Fruit fly (Drosophila melanogaster) whole organism, embryonic: Measurements from ENCODE around the gene CG7432.
A peak's percentile ranks its signal among the peaks of the same experiment; 100 is the strongest.

Source experiments
- Abd-B ChIP-seq: fragments of 200-800 bp; sonication (Bioruptor generic); optimal IDR thresholded peaks from 2 replicates; lab custom pipeline; 2018; ENCODE audit warnings: missing biosample characterization, mild to moderate bottlenecking, missing genetic modification characterization, moderate library complexity
- CG10366 ChIP-seq: fragments of 200-800 bp; sonication (Bioruptor generic); IDR thresholded peaks from 2 replicates; pipeline ENCODE4 v1.3.6; 2022; ENCODE audit warnings: missing biosample characterization, missing genetic modification characterization
- CG10543 ChIP-seq: fragments of 200-800 bp; sonication (Bioruptor generic); optimal IDR thresholded peaks from 3 replicates; lab custom pipeline; 2017; ENCODE audit warnings: missing biosample characterization, mild to moderate bottlenecking, missing genetic modification characterization, moderate library complexity
- CG11398 ChIP-seq: fragments of 200-800 bp; sonication (Bioruptor generic); optimal IDR thresholded peaks from 2 replicates; lab custom pipeline; 2016; ENCODE audit warnings: missing biosample characterization, missing genetic modification characterization
- CG11560 ChIP-seq: fragments of 200-800 bp; sonication (Bioruptor generic); IDR thresholded peaks from 3 replicates; pipeline ENCODE4 v1.3.6; 2022; ENCODE audit warnings: missing biosample characterization, missing genetic modification characterization
- CG12391 ChIP-seq: fragments of 200-800 bp; sonication (Bioruptor generic); optimal IDR thresholded peaks from 3 replicates; lab custom pipeline; 2018; ENCODE audit warnings: missing biosample characterization, mild to moderate bottlenecking, missing genetic modification characterization, moderate library complexity
- CG1647 ChIP-seq: fragments of 200-800 bp; sonication (Bioruptor generic); optimal IDR thresholded peaks from 3 replicates; lab custom pipeline; 2016; ENCODE audit warnings: missing biosample characterization, missing genetic modification characterization
- CG16863 ChIP-seq: fragments of 200-800 bp; sonication (Bioruptor generic); optimal IDR thresholded peaks from 3 replicates; lab custom pipeline; 2016; ENCODE audit warnings: missing biosample characterization, missing genetic modification characterization
- CG17359 ChIP-seq: fragments of 200-800 bp; sonication (Bioruptor generic); optimal IDR thresholded peaks from 3 replicates; lab custom pipeline; 2018; ENCODE audit warnings: missing biosample characterization, mild to moderate bottlenecking, missing genetic modification characterization, moderate library complexity
- CG2116 ChIP-seq: fragments of 200-800 bp; sonication (Bioruptor generic); optimal IDR thresholded peaks from 3 replicates; lab custom pipeline; 2018; ENCODE audit warnings: missing biosample characterization, mild to moderate bottlenecking, missing genetic modification characterization
- CG2712 ChIP-seq: fragments of 200-800 bp; optimal IDR thresholded peaks from 3 replicates; lab custom pipeline; 2019; ENCODE audit warnings: missing biosample characterization, mild to moderate bottlenecking, missing genetic modification characterization, moderate library complexity
- CG3065 ChIP-seq: fragments of 200-800 bp; sonication (Bioruptor generic); optimal IDR thresholded peaks from 2 replicates; lab custom pipeline; 2016; ENCODE audit warnings: missing biosample characterization, missing genetic modification characterization
- CG32767 ChIP-seq: fragments of 200-800 bp; sonication (Bioruptor generic); IDR thresholded peaks from 2 replicates; pipeline ENCODE4 v1.3.6; 2022; ENCODE audit warnings: missing biosample characterization, missing genetic modification characterization
- CG3281 ChIP-seq: fragments of 200-800 bp; sonication (Bioruptor generic); optimal IDR thresholded peaks from 3 replicates; lab custom pipeline; 2017; ENCODE audit warnings: missing biosample characterization, mild to moderate bottlenecking, missing genetic modification characterization
- CG3726 ChIP-seq: fragments of 200-800 bp; sonication (Bioruptor generic); IDR thresholded peaks from 3 replicates; pipeline ENCODE4, ENCODE4 v1.3.6; 2022; ENCODE audit warnings: missing biosample characterization, missing genetic modification characterization
- CG3847 ChIP-seq: fragments of 200-800 bp; sonication (Bioruptor generic); IDR thresholded peaks from 2 replicates; pipeline ENCODE4 v1.3.6; 2022; ENCODE audit warnings: missing biosample characterization, missing genetic modification characterization
- CG42726 ChIP-seq: fragments of 200-800 bp; sonication (Bioruptor generic); IDR thresholded peaks from 2 replicates; pipeline ENCODE4 v1.3.6; 2022; ENCODE audit warnings: missing biosample characterization, missing genetic modification characterization; ENCODE audit not compliant: partially characterized antibody
- CG4282 ChIP-seq: fragments of 200-800 bp; sonication (Bioruptor generic); optimal IDR thresholded peaks from 2 replicates; lab custom pipeline; 2016; ENCODE audit warnings: missing biosample characterization, missing genetic modification characterization
- CG4707 ChIP-seq: fragments of 200-800 bp; sonication (Bioruptor generic); optimal IDR thresholded peaks from 2 replicates; lab custom pipeline; 2018; ENCODE audit warnings: missing biosample characterization, mild to moderate bottlenecking, missing genetic modification characterization, moderate library complexity
- CG6813 ChIP-seq: fragments of 200-800 bp; sonication (Bioruptor generic); optimal IDR thresholded peaks from 2 replicates; lab custom pipeline; 2017; ENCODE audit warnings: missing biosample characterization, missing genetic modification characterization, mild to moderate bottlenecking, moderate library complexity, missing genetic modification reagents
- CG8944 ChIP-seq: fragments of 200-800 bp; sonication (Bioruptor generic); optimal IDR thresholded peaks from 3 replicates; lab custom pipeline; 2016; ENCODE audit warnings: missing biosample characterization, missing genetic modification characterization
- CG9817 ChIP-seq: fragments of 200-800 bp; sonication (Bioruptor generic); optimal IDR thresholded peaks from 2 replicates; lab custom pipeline; 2018; ENCODE audit warnings: missing biosample characterization, mild to moderate bottlenecking, missing genetic modification characterization, moderate library complexity
- CoRest ChIP-seq: fragments of 200-800 bp; sonication (Bioruptor generic); optimal IDR thresholded peaks from 3 replicates; lab custom pipeline; 2018; ENCODE audit warnings: missing biosample characterization, mild to moderate bottlenecking, missing genetic modification characterization, moderate library complexity
- CrebB ChIP-seq: fragments of 200-800 bp; sonication (Bioruptor generic); optimal IDR thresholded peaks from 3 replicates; lab custom pipeline; 2018; ENCODE audit warnings: missing biosample characterization, mild to moderate bottlenecking, missing genetic modification characterization
- Doc2 ChIP-seq: fragments of 200-800 bp; sonication (Bioruptor generic); IDR thresholded peaks from 2 replicates; pipeline ENCODE4 v1.3.6; 2022; ENCODE audit warnings: missing biosample characterization, missing genetic modification characterization
- Dref ChIP-seq: fragments of 200-800 bp; sonication (Bioruptor generic); IDR thresholded peaks from 2 replicates; pipeline ENCODE4 v1.3.6; 2022; ENCODE audit warnings: missing biosample characterization, missing genetic modification characterization
- Fer3 ChIP-seq: fragments of 200-800 bp; sonication (Bioruptor generic); optimal IDR thresholded peaks from 2 replicates; lab custom pipeline; 2018; ENCODE audit warnings: missing biosample characterization, mild to moderate bottlenecking, missing genetic modification characterization, moderate library complexity
- Gsc ChIP-seq: fragments of 200-800 bp; sonication (Bioruptor generic); IDR thresholded peaks from 2 replicates; pipeline ENCODE4 v1.3.6; 2022; ENCODE audit warnings: missing biosample characterization, missing genetic modification characterization
- HLHmδ ChIP-seq: fragments of 200-800 bp; sonication (Bioruptor generic); optimal IDR thresholded peaks from 2 replicates; lab custom pipeline; 2018; ENCODE audit warnings: missing biosample characterization, mild to moderate bottlenecking, missing genetic modification characterization, moderate library complexity
- Hmr ChIP-seq: fragments of 200-800 bp; sonication (Bioruptor generic); optimal IDR thresholded peaks from 3 replicates; lab custom pipeline; 2017; ENCODE audit warnings: mild to moderate bottlenecking, missing biosample characterization, missing genetic modification reagents, missing genetic modification characterization
- Hr39 ChIP-seq: fragments of >200 bp; optimal IDR thresholded peaks from 2 replicates; lab custom pipeline; 2017
- Hr51 ChIP-seq, 2 experiments: fragments of 200-800 bp; sonication (Bioruptor generic); optimal IDR thresholded peaks; 2 replicates in 1 of 2; 3 replicates in 1 of 2; lab custom pipeline; 2016 to 2018; ENCODE audit warnings: missing biosample characterization in 2 of 2, missing genetic modification characterization in 2 of 2, mild to moderate bottlenecking in 1 of 2, moderate library complexity in 1 of 2
- NK7.1 ChIP-seq: fragments of 200-800 bp; sonication (Bioruptor generic); optimal IDR thresholded peaks from 3 replicates; lab custom pipeline; 2016; ENCODE audit warnings: missing biosample characterization, missing genetic modification characterization
- Vsx1 ChIP-seq: fragments of 200-800 bp; sonication (Bioruptor generic); optimal IDR thresholded peaks from 2 replicates; lab custom pipeline; 2017; ENCODE audit warnings: missing biosample characterization, mild to moderate bottlenecking, missing genetic modification characterization, missing genetic modification reagents
- cato ChIP-seq: fragments of 200-800 bp; sonication (Bioruptor generic); optimal IDR thresholded peaks from 2 replicates; lab custom pipeline; 2016; ENCODE audit warnings: missing biosample characterization, missing genetic modification characterization, borderline replicate concordance
- cwo ChIP-seq: fragments of 200-800 bp; sonication (Bioruptor generic); optimal IDR thresholded peaks from 3 replicates; lab custom pipeline; 2017; ENCODE audit warnings: missing biosample characterization, missing genetic modification characterization, mild to moderate bottlenecking, moderate library complexity, missing genetic modification reagents
- disco-r ChIP-seq: fragments of 200-800 bp; sonication (Bioruptor generic); optimal IDR thresholded peaks from 2 replicates; lab custom pipeline; 2016; ENCODE audit warnings: missing biosample characterization, missing genetic modification characterization
- ems ChIP-seq: fragments of 200-800 bp; sonication (Bioruptor generic); optimal IDR thresholded peaks from 3 replicates; lab custom pipeline; 2016; ENCODE audit warnings: missing biosample characterization, missing genetic modification characterization
- eve ChIP-seq, 2 experiments: fragments of >200 bp; optimal IDR thresholded peaks; 2 replicates each; lab custom pipeline; 2017; ENCODE audit warnings: missing biosample characterization in 2 of 2, missing genetic modification characterization in 2 of 2
- fru ChIP-seq: fragments of >200 bp; optimal IDR thresholded peaks from 2 replicates; lab custom pipeline; 2017
- h ChIP-seq: fragments of >200 bp; optimal IDR thresholded peaks from 2 replicates; lab custom pipeline; 2017
- hkb ChIP-seq, 2 experiments: fragments of 200-800 bp in 1 of 2; fragments of >200 bp in 1 of 2; sonication (Bioruptor generic) in 1 of 2; IDR thresholded peaks in 1 of 2; optimal IDR thresholded peaks in 1 of 2; 2 replicates each; pipeline versions ENCODE4 v1.3.6 to Lab custom; 2017 to 2022; ENCODE audit warnings: missing biosample characterization in 1 of 2, missing genetic modification characterization in 1 of 2
- lmd ChIP-seq: fragments of 200-800 bp; sonication (Bioruptor generic); IDR thresholded peaks from 2 replicates; pipeline ENCODE4 v1.3.6; 2022; ENCODE audit warnings: missing biosample characterization, missing genetic modification characterization
- mirr ChIP-seq: fragments of 200-800 bp; sonication (Bioruptor generic); optimal IDR thresholded peaks from 3 replicates; lab custom pipeline; 2018; ENCODE audit warnings: missing biosample characterization, mild to moderate bottlenecking, missing genetic modification characterization
- phol ChIP-seq: fragments of 200-800 bp; sonication (Bioruptor generic); optimal IDR thresholded peaks from 3 replicates; lab custom pipeline; 2018; ENCODE audit warnings: missing biosample characterization, mild to moderate bottlenecking, missing genetic modification characterization, moderate library complexity
- pita ChIP-seq: fragments of 200-800 bp; sonication (Bioruptor generic); optimal IDR thresholded peaks from 2 replicates; lab custom pipeline; 2017; ENCODE audit warnings: missing biosample characterization, mild to moderate bottlenecking, missing genetic modification characterization
- stwl ChIP-seq: fragments of 200-800 bp; sonication (Bioruptor generic); optimal IDR thresholded peaks from 3 replicates; lab custom pipeline; 2018; ENCODE audit warnings: missing biosample characterization, mild to moderate bottlenecking, missing genetic modification characterization, moderate library complexity
- tgo ChIP-seq: fragments of 200-800 bp; sonication (Bioruptor generic); IDR thresholded peaks from 3 replicates; pipeline ENCODE4 v1.3.6; 2022; ENCODE audit warnings: missing biosample characterization, missing genetic modification characterization
- tin ChIP-seq: fragments of 200-800 bp; sonication (Bioruptor generic); optimal IDR thresholded peaks from 3 replicates; lab custom pipeline; 2016; ENCODE audit warnings: missing biosample characterization, missing genetic modification characterization
- usp ChIP-seq: fragments of >200 bp; optimal IDR thresholded peaks from 2 replicates; lab custom pipeline; 2017; ENCODE audit warnings: missing biosample characterization, missing genetic modification characterization

The CG7432 gene

dm6 chr3R:19622005-19622404 lies 42.8 kb upstream of the CG7432 start (continued):
- TF ChIP-seq tgo (GFP tag; lab: Robert Waterston, UW): no peak
- no peak for TF ChIP-seq CG4707
- no peak for TF ChIP-seq tin (GFP tag; lab: Kevin White, UChicago)
- peak; percentile 24 for TF ChIP-seq Hmr (GFP tag; lab: Kevin White, UChicago)
- peak in 1 of 2 experiments; percentile 5 for TF ChIP-seq Hr51 (GFP tag; optimal IDR thresholded peaks at IDR 0.05; lab: Kevin White, UChicago)
- peak; percentile 56 for TF ChIP-seq CG10543 (GFP tag; lab: Kevin White, UChicago)
- no peak for TF ChIP-seq Gsc
- no peak for TF ChIP-seq eve (GFP tag; optimal IDR thresholded peaks at IDR 0.05; lab: Kevin White, UChicago)

DNA sequence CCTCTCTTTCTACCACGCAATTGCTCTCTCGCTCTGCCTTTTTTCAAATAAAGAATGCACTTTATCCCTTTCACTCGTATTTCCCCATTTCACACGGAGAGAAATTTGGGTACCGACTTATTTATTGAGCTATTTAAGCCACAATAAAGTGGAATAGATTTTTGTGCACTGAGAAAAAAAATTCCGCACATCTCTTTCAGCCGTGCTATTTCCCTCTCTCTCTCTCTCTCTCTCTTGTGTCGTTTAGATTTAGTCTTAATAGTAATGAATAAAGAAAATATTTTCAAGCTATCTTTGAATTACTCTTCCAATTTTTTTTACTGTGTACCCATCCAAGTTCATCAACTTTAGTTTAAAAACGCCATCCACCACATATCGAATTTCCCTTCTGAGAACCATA lies 41.2 kb upstream of the CG7432 start:
- TF ChIP-seq CG3281 (GFP tag; lab: Kevin White, UChicago) (peak; percentile 6), CG3847 (GFP tag; lab: Robert Waterston, UW) (peak; percentile 46; the same call in 1 of the 2 replicates), pita (no peak), h (no peak), phol (peak; percentile 62), CrebB (tag; lab: Kevin White, UChicago) (no peak), CG2712 (tag; lab: Kevin White, UChicago) (peak; percentile 64), cwo (GFP tag; lab: Kevin White, UChicago) (peak; percentile 10), stwl (tag; lab: Kevin White, UChicago) (no peak), cato (GFP tag; lab: Kevin White, UChicago) (peak; percentile 32), lmd (GFP tag; lab: Robert Waterston, UW) (peak; percentile 73), Hmr (GFP tag; lab: Kevin White, UChicago) (peak; percentile 43), mirr (GFP tag; lab: Kevin White, UChicago) (no peak), Vsx1 (GFP tag; lab: Kevin White, UChicago) (peak; percentile 44), CG42726 (GFP tag; lab: Robert Waterston, UW) (no peak), CoRest (peak; percentile 46), HLHmδ (GFP tag; lab: Kevin White, UChicago) (no peak), Doc2 (GFP tag; lab: Robert Waterston, UW) (no peak), ems (peak; percentile 61), CG3726 (GFP tag; lab: Robert Waterston, UW) (peak; percentile 55; the same call in 1 of the 3 replicates), CG11560 (no peak), NK7.1 (GFP tag; lab: Kevin White, UChicago) (peak; percentile 50), CG2116 (GFP tag; lab: Kevin White, UChicago) (peak; percentile 1), Hr39 (lab: Kevin White, UChicago) (no peak), disco-r (GFP tag; lab: Kevin White, UChicago) (no peak), Fer3 (tag; lab: Kevin White, UChicago) (peak; percentile 47), CG1647 (no peak), CG16863 (GFP tag; lab: Kevin White, UChicago) (peak; percentile 49), fru (lab: Kevin White, UChicago) (no peak), CG6813 (GFP tag; lab: Kevin White, UChicago) (peak; percentile 26), CG8944 (GFP tag; lab: Kevin White, UChicago) (peak; percentile 56), CG4282 (GFP tag; lab: Kevin White, UChicago) (no peak), CG32767 (no peak), Abd-B (GFP tag; lab: Kevin White, UChicago) (peak; percentile 58), CG11398 (GFP tag; lab: Kevin White, UChicago) (no peak), hkb (optimal IDR thresholded peaks at IDR 0.05; lab: Kevin White, UChicago) (no peak), hkb (GFP tag; IDR thresholded peaks at IDR 0.05; lab: Robert Waterston, UW) (peak; percentile 80), CG12391 (tag; lab: Kevin White, UChicago) (peak; percentile 50), CG17359 (tag; lab: Kevin White, UChicago) (peak; percentile 60), CG3065 (GFP tag; lab: Kevin White, UChicago) (no peak), CG10366 (peak; percentile 65), CG9817 (tag; lab: Kevin White, UChicago) (peak; percentile 28), Dref (GFP tag; lab: Robert Waterston, UW) (no peak), usp (GFP tag; lab: Kevin White, UChicago) (no peak)
